Worm (Caenorhabditis elegans) whole organism, L4 larva: ENCODE measurements around the gene pnn-1.

Experiments used
- F26F4.8 ChIP-seq: fragments of 200-800 bp; sonication (Bioruptor generic); conservative IDR thresholded peaks from 2 replicates; pipeline ENCODE4 v1.3.6; 2022; ENCODE audit warnings: missing genetic modification characterization, missing compliant biosample characterization
- ceh-44 ChIP-seq: fragments of 200-800 bp; sonication (Bioruptor generic); IDR thresholded peaks from 2 replicates; pipeline ENCODE4 v1.3.6; 2022; ENCODE audit warnings: missing genetic modification reagents, missing genetic modification characterization, missing compliant biosample characterization
- daf-16 ChIP-seq, 3 experiments: sonication (generic microtip); optimal IDR thresholded peaks; 2 replicates each; lab custom pipeline; 2016 to 2017; ENCODE audit warnings: missing genetic modification characterization in 3 of 3, missing genetic modification reagents in 3 of 3, mild to moderate bottlenecking in 2 of 3, missing compliant biosample characterization in 2 of 3, missing biosample characterization in 1 of 3, moderate library complexity in 1 of 3
- daf-8 ChIP-seq: fragments of 200-800 bp; sonication (Bioruptor generic); IDR thresholded peaks from 2 replicates; pipeline ENCODE4 v1.3.6; 2022; ENCODE audit warnings: missing genetic modification characterization, missing compliant biosample characterization
- dve-1 ChIP-seq: sonication (generic microtip); optimal IDR thresholded peaks from 2 replicates; lab custom pipeline; 2017; ENCODE audit warnings: antibody characterized with exemption, mild to moderate bottlenecking, missing genetic modification characterization, missing compliant biosample characterization; ENCODE audit not compliant: insufficient read depth
- egl-27 ChIP-seq: sonication (generic microtip); optimal IDR thresholded peaks from 3 replicates; lab custom pipeline; 2017; ENCODE audit warnings: missing biosample characterization, missing genetic modification reagents, missing genetic modification characterization
- egl-43 ChIP-seq: fragments of 200-800 bp; sonication (Bioruptor generic); IDR thresholded peaks from 2 replicates; pipeline ENCODE4 v1.3.6; 2022; ENCODE audit warnings: missing genetic modification reagents, missing genetic modification characterization, missing compliant biosample characterization
- gei-8 ChIP-seq: fragments of 200-800 bp; sonication (Bioruptor generic); optimal IDR thresholded peaks from 2 replicates; lab custom pipeline; 2018; ENCODE audit warnings: mild to moderate bottlenecking, missing genetic modification characterization, missing compliant biosample characterization
- hlh-30 ChIP-seq: sonication (generic microtip); optimal IDR thresholded peaks from 2 replicates; lab custom pipeline; 2017; ENCODE audit warnings: antibody characterized with exemption, mild to moderate bottlenecking, missing genetic modification characterization, missing compliant biosample characterization; ENCODE audit not compliant: insufficient read depth
- jun-1 ChIP-seq: fragments of 150-350 bp; optimal IDR thresholded peaks from 2 replicates; lab custom pipeline; 2014; ENCODE audit warnings: missing biosample characterization, missing genetic modification reagents, missing genetic modification characterization
- madf-5 ChIP-seq, 2 experiments: fragments of 200-800 bp; sonication (Bioruptor generic); IDR thresholded peaks; 2 replicates each; pipeline ENCODE4 v1.3.6; 2022; ENCODE audit warnings: missing compliant biosample characterization in 2 of 2, missing genetic modification characterization in 2 of 2
- mes-2 ChIP-seq: sonication (generic microtip); optimal IDR thresholded peaks from 2 replicates; lab custom pipeline; 2016; ENCODE audit warnings: missing genotype, mild to moderate bottlenecking, missing genetic modification characterization, missing compliant biosample characterization; ENCODE audit not compliant: poor library complexity, severe bottlenecking
- mxl-3 ChIP-seq: fragments of 200-800 bp; sonication (Bioruptor generic); optimal IDR thresholded peaks from 2 replicates; lab custom pipeline; 2018; ENCODE audit warnings: mild to moderate bottlenecking, missing genetic modification characterization, missing compliant biosample characterization
- nhr-102 ChIP-seq: sonication (generic microtip); optimal IDR thresholded peaks from 2 replicates; lab custom pipeline; 2016; ENCODE audit warnings: mild to moderate bottlenecking, missing genetic modification characterization, moderate library complexity, missing compliant biosample characterization
- nhr-28 ChIP-seq: fragments of 150-350 bp; optimal IDR thresholded peaks from 2 replicates; lab custom pipeline; 2014; ENCODE audit warnings: missing biosample characterization, missing genetic modification characterization
- nhr-42 ChIP-seq: fragments of 200-800 bp; sonication (Bioruptor generic); IDR thresholded peaks from 2 replicates; pipeline ENCODE4 v1.3.6; 2022; ENCODE audit warnings: missing genetic modification characterization, missing compliant biosample characterization
- nhr-6 ChIP-seq: fragments of 150-350 bp; optimal IDR thresholded peaks from 2 replicates; lab custom pipeline; 2014; ENCODE audit warnings: missing biosample characterization, missing genetic modification characterization
- nhr-77 ChIP-seq: fragments of 150-350 bp; optimal IDR thresholded peaks from 2 replicates; lab custom pipeline; 2014; ENCODE audit warnings: missing biosample characterization, missing genetic modification characterization
- pha-4 ChIP-seq, 2 experiments: fragments of 150-350 bp in 1 of 2; fragments of 200-800 bp in 1 of 2; sonication (Bioruptor generic) in 1 of 2; IDR thresholded peaks in 1 of 2; optimal IDR thresholded peaks in 1 of 2; 2 replicates each; pipeline versions ENCODE4 v1.3.6 to Lab custom; 2014 to 2022; ENCODE audit warnings: missing genetic modification characterization in 2 of 2, missing genetic modification reagents in 2 of 2, missing biosample characterization in 1 of 2, missing compliant biosample characterization in 1 of 2
- saeg-2 ChIP-seq: fragments of 200-800 bp; sonication (Bioruptor generic); IDR thresholded peaks from 2 replicates; pipeline ENCODE4 v1.3.6; 2022; ENCODE audit warnings: missing genetic modification reagents, missing genetic modification characterization, missing compliant biosample characterization
- sdz-12 ChIP-seq: fragments of 200-800 bp; sonication (Bioruptor generic); optimal IDR thresholded peaks from 2 replicates; lab custom pipeline; 2018; ENCODE audit warnings: mild to moderate bottlenecking, missing genetic modification characterization, missing compliant biosample characterization
- snpc-4 ChIP-seq: fragments of 150-350 bp; optimal IDR thresholded peaks from 2 replicates; lab custom pipeline; 2014; ENCODE audit warnings: missing biosample characterization, missing genetic modification characterization
- spr-1 ChIP-seq: sonication (generic microtip); optimal IDR thresholded peaks from 2 replicates; lab custom pipeline; 2016; ENCODE audit warnings: mild to moderate bottlenecking, missing genetic modification characterization, missing compliant biosample characterization
- unc-39 ChIP-seq: sonication (generic microtip); optimal IDR thresholded peaks from 2 replicates; lab custom pipeline; 2017; ENCODE audit warnings: missing biosample characterization, missing genetic modification characterization
- unc-62 ChIP-seq, 3 experiments: fragments of 150-350 bp in 1 of 3; sonication (generic microtip); optimal IDR thresholded peaks in 2 of 3; peaks in 1 of 3; 1 replicate in 1 of 3; 2 replicates in 2 of 3; lab custom pipeline; 2014 to 2017; ENCODE audit warnings: missing biosample characterization in 3 of 3, missing genetic modification characterization in 3 of 3, missing genetic modification reagents in 3 of 3, missing genotype in 1 of 3
- zfp-2 ChIP-seq: sonication (generic microtip); optimal IDR thresholded peaks from 2 replicates; lab custom pipeline; 2016; ENCODE audit warnings: mild to moderate bottlenecking, missing genetic modification characterization, missing compliant biosample characterization
- zip-11 ChIP-seq: fragments of 200-800 bp; sonication (Bioruptor generic); IDR thresholded peaks from 2 replicates; pipeline ENCODE4 v1.3.6; 2022; ENCODE audit warnings: missing genetic modification characterization, missing compliant biosample characterization

pnn-1 gene

ce11 chrV:12939434-12939833 is 31.5 kb upstream of the pnn-1 start, which contains the start of gene T16G1.5 (continued):
- TF ChIP-seq mxl-3 (GFP tag; lab: Kevin White, UChicago) (no peak), saeg-2 (GFP tag; lab: Robert Waterston, UW) (no peak), madf-5 (GFP tag; IDR thresholded peaks at IDR 0.05; lab: Robert Waterston, UW) (no peak)

ce11 chrV:12941797-12942474 is 29.0 kb upstream of the pnn-1 start, which contains the start of gene T16G1.4:
TSS of gene T16G1.4 (minus strand) at chrV:12941847.
- TF ChIP-seq hlh-30 = peak; percentile 46
- TF ChIP-seq nhr-28 = peak; percentile 11
- TF ChIP-seq egl-43 (GFP tag; lab: Robert Waterston, UW) = no peak
- no peak for TF ChIP-seq daf-16 (GFP tag; optimal IDR thresholded peaks at IDR 0.05; lab: Kevin White, UChicago)
- peak; percentile 51 for TF ChIP-seq daf-16 (tag; optimal IDR thresholded peaks at IDR 0.05; lab: Kevin White, UChicago)

- peak in 1 of 2 experiments; percentile 92 for TF ChIP-seq unc-62 (GFP tag; optimal IDR thresholded peaks at IDR 0.05 in 1 of 2; lab: Kevin White, UChicago)
- no peak for TF ChIP-seq unc-62 (tag; optimal IDR thresholded peaks at IDR 0.05; lab: Kevin White, UChicago)
- TF ChIP-seq egl-27 (tag; lab: Kevin White, UChicago) = no peak
These were observed 27.5 kb upstream of the pnn-1 start for ce11 chrV:12943399-12943798.

ce11 chrV:12944229-12944628 is 26.7 kb upstream of the pnn-1 start, which contains the start of gene T16G1.3:
TSS of gene T16G1.3 (minus strand) at chrV:12944329.
- TF ChIP-seq jun-1 (tag; lab: Kevin White, UChicago) (no peak), nhr-102 (no peak), gei-8 (GFP tag; lab: Kevin White, UChicago) (no peak), zip-11 (GFP tag; lab: Robert Waterston, UW) (no peak), snpc-4 (tag; lab: Kevin White, UChicago) (no peak), ceh-44 (GFP tag; lab: Robert Waterston, UW) (no peak), dve-1 (tag; lab: Kevin White, UChicago) (no peak), nhr-77 (tag; lab: Kevin White, UChicago) (no peak), zfp-2 (no peak), mes-2 (tag; lab: Kevin White, UChicago) (no peak), nhr-42 (GFP tag; lab: Robert Waterston, UW) (no peak), madf-5 (GFP tag; IDR thresholded peaks at IDR 0.05; lab: Robert Waterston, UW) (no peak), spr-1 (tag; lab: Kevin White, UChicago) (no peak), daf-8 (no peak), pha-4 (GFP tag; IDR thresholded peaks at IDR 0.05; lab: Robert Waterston, UW) (no peak), pha-4 (tag; optimal IDR thresholded peaks at IDR 0.05; lab: Kevin White, UChicago) (no peak), sdz-12 (GFP tag; lab: Kevin White, UChicago) (no peak)

ce11 chrV:12944775-12945174 is 26.1 kb upstream of the pnn-1 start, which contains the start of gene grl-2:
TSS of gene grl-2 (plus strand) at chrV:12945075.
- no peak for TF ChIP-seq unc-39 (tag; lab: Kevin White, UChicago)
- TF ChIP-seq nhr-6 (tag; lab: Kevin White, UChicago) = no peak

ce11 chrV:12949607-12950006 is 21.3 kb upstream of the pnn-1 start, which contains the start of gene T16G1.13:
TSS of gene T16G1.13 (plus strand) at chrV:12949907.
- TF ChIP-seq F26F4.8 (GFP tag; lab: Robert Waterston, UW) (no peak), unc-62 (GFP tag; optimal IDR thresholded peaks at IDR 0.05 in 1 of 2; lab: Kevin White, UChicago) (peak in 1 of 2 experiments; percentile 29), unc-62 (tag; optimal IDR thresholded peaks at IDR 0.05; lab: Kevin White, UChicago) (no peak)
